Worm (Caenorhabditis elegans): ENCODE measurements around the gene ZC412.5.

ZC412.5 gene

DNA sequence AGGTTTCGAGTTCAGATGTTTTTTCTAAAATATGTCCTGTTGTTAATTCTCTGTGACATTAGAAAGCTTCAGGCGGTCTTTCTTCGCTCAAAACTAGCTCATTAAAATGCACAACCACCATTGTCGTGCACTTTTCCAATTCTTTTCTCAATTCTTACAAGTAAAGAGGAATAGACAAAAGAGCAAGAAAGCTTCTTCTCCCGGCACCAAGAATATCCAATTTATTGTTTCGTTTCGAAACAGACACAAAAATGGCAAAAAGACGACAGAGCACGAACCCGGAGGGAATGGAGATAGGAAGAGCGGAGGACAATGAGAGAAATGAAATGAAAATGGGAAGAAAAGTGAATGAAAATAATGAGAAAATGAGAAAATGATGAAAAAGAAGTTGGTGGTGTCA is 22.7 kb downstream of the ZC412.5 start:
- TF ChIP-seq nhr-67 (tag; optimal IDR thresholded peaks at IDR 0.05) (no peak), zag-1 (tag; optimal IDR thresholded peaks at IDR 0.05) (no peak), pqm-1 (tag; optimal IDR thresholded peaks at IDR 0.05) (no peak), lsy-12 (tag; optimal IDR thresholded peaks at IDR 0.05) (no peak), elt-1 (tag; optimal IDR thresholded peaks at IDR 0.05) (no peak), nhr-76 (tag; optimal IDR thresholded peaks at IDR 0.05) (no peak), unc-39 (tag; optimal IDR thresholded peaks at IDR 0.05) (no peak), lin-15B (tag; optimal IDR thresholded peaks at IDR 0.05) (no peak), fos-1 (tag; optimal IDR thresholded peaks at IDR 0.05) (no peak), ceh-82 (tag; optimal IDR thresholded peaks at IDR 0.05) (no peak), snpc-4 (tag; optimal IDR thresholded peaks at IDR 0.05) (no peak), eor-1 (tag; optimal IDR thresholded peaks at IDR 0.05) (no peak), nhr-25 (tag; optimal IDR thresholded peaks at IDR 0.05) (no peak)

DNA sequence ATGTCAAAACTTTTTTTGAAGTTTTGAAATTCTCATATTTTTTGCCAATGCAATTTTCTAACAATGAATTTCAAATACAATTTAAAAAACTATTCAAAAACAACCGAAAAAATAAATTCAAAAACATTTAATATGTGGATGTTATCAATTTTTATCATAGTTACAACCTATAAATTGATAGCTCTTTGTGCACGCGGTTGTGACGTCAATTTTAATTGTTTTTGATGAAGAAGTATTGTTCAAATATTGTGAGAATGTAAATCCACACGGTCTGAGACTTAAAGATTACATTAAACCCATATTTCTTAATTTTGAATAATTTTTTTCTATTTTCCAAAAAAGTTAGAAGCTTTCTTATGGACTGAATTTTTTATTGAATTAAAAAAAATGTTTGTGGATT is 23.3 kb downstream of the ZC412.5 start:
- TF ChIP-seq ceh-16 (tag; optimal IDR thresholded peaks at IDR 0.05) (no peak), pqm-1 (tag; optimal IDR thresholded peaks at IDR 0.05) (peak; percentile 7), elt-1 (tag; optimal IDR thresholded peaks at IDR 0.05) (no peak), mdl-1 (tag; optimal IDR thresholded peaks at IDR 0.05) (no peak), jun-1 (tag; optimal IDR thresholded peaks at IDR 0.05) (no peak), fkh-10 (GFP tag; optimal IDR thresholded peaks at IDR 0.05) (no peak), elt-2 (tag; optimal IDR thresholded peaks at IDR 0.05) (peak; percentile 34)

DNA sequence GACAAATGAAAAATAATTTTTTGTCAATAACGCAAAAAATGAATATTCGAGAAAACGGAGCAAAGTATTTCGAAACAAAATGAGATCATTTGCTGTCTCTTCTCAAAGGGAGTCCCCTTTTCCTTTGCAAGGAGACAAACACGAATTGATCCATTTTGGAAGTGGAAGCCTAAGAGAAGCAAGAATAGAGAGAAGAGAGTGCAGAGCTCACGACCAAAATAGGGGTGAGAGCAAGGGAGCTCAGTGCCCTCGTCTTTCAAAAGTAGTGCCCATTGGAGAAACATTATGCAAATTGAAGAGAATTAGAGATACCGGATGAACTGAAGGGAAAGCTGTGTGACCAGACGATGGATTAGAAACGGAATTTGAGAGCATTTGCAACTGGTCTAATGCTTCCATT is 24.1 kb downstream of the ZC412.5 start:
- peak; percentile 60 for TF ChIP-seq hmg-11 (tag; optimal IDR thresholded peaks at IDR 0.05)
- TF ChIP-seq lin-39 (tag; optimal IDR thresholded peaks at IDR 0.05) = peak; percentile 84
- no peak for TF ChIP-seq mdl-1 (tag; optimal IDR thresholded peaks at IDR 0.05)
- peak; percentile 16 for TF ChIP-seq lin-15B (tag; optimal IDR thresholded peaks at IDR 0.05)
- TF ChIP-seq nfya-1 (tag; optimal IDR thresholded peaks at IDR 0.05; ENCODE audit: insufficient read depth) = peak; percentile 55
- TF ChIP-seq ceh-16 (tag; optimal IDR thresholded peaks at IDR 0.05) = no peak
- TF ChIP-seq mml-1 (tag; optimal IDR thresholded peaks at IDR 0.05) = no peak
- TF ChIP-seq tbx-2 (tag; optimal IDR thresholded peaks at IDR 0.05) = peak; percentile 2

DNA sequence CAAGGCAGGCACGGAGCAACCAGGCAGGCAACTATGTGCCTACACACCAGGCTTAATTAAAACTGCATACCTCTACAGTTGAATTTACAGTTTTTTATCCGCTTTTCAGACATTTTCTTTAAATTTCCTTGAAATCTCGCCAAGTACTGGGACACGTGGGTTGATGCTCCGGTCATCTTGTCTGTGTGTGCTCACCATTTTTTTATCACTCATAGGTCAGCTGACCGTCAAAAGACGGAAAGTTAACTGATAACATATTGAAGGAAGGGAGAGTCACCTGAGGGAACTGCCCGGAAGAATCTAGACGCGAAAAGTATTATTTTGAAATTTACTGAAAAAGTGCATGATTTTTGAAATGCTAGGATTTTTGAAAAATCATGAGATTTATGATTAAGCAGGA is 24.7 kb downstream of the ZC412.5 start:
- TF ChIP-seq pqm-1 (tag; optimal IDR thresholded peaks at IDR 0.05) = peak; percentile 82
- no peak for TF ChIP-seq mdl-1 (tag; optimal IDR thresholded peaks at IDR 0.05)
- TF ChIP-seq pha-4 (tag; optimal IDR thresholded peaks at IDR 0.05) = peak; percentile 41
- TF ChIP-seq elt-2 (tag; optimal IDR thresholded peaks at IDR 0.05) = peak; percentile 87
- peak; percentile 68 for TF ChIP-seq ama-1 (optimal IDR thresholded peaks at IDR 0.05)
- no peak for TF ChIP-seq nfya-1 (tag; optimal IDR thresholded peaks at IDR 0.05; ENCODE audit: insufficient read depth)

DNA sequence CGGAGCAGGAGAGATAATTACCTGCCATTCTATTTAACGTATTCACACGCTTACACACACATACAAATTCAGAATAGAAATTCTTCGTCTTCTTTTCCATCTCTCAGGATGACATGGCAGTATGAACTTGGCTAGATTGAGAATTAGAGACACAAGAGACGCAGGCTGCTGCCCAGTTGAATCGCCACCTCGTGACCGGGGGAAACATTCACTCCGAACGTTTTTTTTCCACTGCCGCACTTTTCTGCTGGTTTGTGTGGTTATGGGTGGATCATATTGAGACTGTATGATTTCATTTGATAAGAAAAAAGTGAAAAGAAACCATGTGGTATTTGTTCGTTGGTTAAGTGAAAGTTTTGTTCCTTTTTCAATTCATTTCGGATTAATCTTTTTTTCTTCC is 25.6 kb downstream of the ZC412.5 start:
- peak; percentile 43 for TF ChIP-seq mdl-1 (tag; optimal IDR thresholded peaks at IDR 0.05)
- peak; percentile 25 for TF ChIP-seq jun-1 (tag; optimal IDR thresholded peaks at IDR 0.05)
- TF ChIP-seq unc-62 (GFP tag; optimal IDR thresholded peaks at IDR 0.05) = no peak
- peak; percentile 59 for TF ChIP-seq nfya-1 (tag; optimal IDR thresholded peaks at IDR 0.05; ENCODE audit: insufficient read depth)
- TF ChIP-seq hmg-11 (tag; optimal IDR thresholded peaks at IDR 0.05) = peak; percentile 54
- peak; percentile 5 for TF ChIP-seq lin-15B (tag; optimal IDR thresholded peaks at IDR 0.05)
- TF ChIP-seq pha-4 (tag; optimal IDR thresholded peaks at IDR 0.05) = peak; percentile 81
- TF ChIP-seq aly-2 (tag; optimal IDR thresholded peaks at IDR 0.05) = no peak
- TF ChIP-seq pqm-1 (tag; optimal IDR thresholded peaks at IDR 0.05) = peak; percentile 63
- peak; percentile 70 for TF ChIP-seq snpc-4 (tag; optimal IDR thresholded peaks at IDR 0.05)
- TF ChIP-seq nhr-23 (tag; optimal IDR thresholded peaks at IDR 0.05) = peak; percentile 85
- TF ChIP-seq nhr-25 (tag; optimal IDR thresholded peaks at IDR 0.05) = peak; percentile 70
- peak; percentile 88 for TF ChIP-seq nhr-43 (tag; optimal IDR thresholded peaks at IDR 0.05; ENCODE audit: poor library complexity, severe bottlenecking)
- TF ChIP-seq lsy-12 (tag; optimal IDR thresholded peaks at IDR 0.05) = peak; percentile 51
- peak; percentile 53 for TF ChIP-seq ama-1 (optimal IDR thresholded peaks at IDR 0.05)
- TF ChIP-seq elt-2 (tag; optimal IDR thresholded peaks at IDR 0.05) = peak; percentile 78
- no peak for TF ChIP-seq egl-27 (tag; optimal IDR thresholded peaks at IDR 0.05)
- TF ChIP-seq fos-1 (tag; optimal IDR thresholded peaks at IDR 0.05) = no peak
- TF ChIP-seq tbx-2 (tag; optimal IDR thresholded peaks at IDR 0.05) = peak; percentile 9
- TF ChIP-seq lin-39 (tag; optimal IDR thresholded peaks at IDR 0.05) = peak; percentile 54
- TF ChIP-seq elt-3 (tag; optimal IDR thresholded peaks at IDR 0.05) = peak in 2 of 3 experiments; percentile 67 to 83

All from whole organism, L3 larva.